Worm (Caenorhabditis elegans) whole organism, early embryonic: ENCODE data around the gene F22F4.5.

Source experiments
- ama-1 ChIP-seq: fragments of 150-350 bp; optimal IDR thresholded peaks from 2 replicates; lab custom pipeline; 2014
- ceh-13 ChIP-seq: fragments of 200-800 bp; sonication (Bioruptor generic); optimal IDR thresholded peaks from 2 replicates; lab custom pipeline; 2018; ENCODE audit warnings: mild to moderate bottlenecking, missing genetic modification characterization, missing compliant biosample characterization

ce11 chrX:5975726-5976125, 16.9 kb downstream of the F22F4.5 start:
- TF ChIP-seq ceh-13 (GFP tag; lab: Kevin White, UChicago) = no peak
- no peak for TF ChIP-seq ama-1 (lab: Kevin White, UChicago)
